Fruit fly (Drosophila melanogaster): Measurements from ENCODE around the gene skl.

DNA sequence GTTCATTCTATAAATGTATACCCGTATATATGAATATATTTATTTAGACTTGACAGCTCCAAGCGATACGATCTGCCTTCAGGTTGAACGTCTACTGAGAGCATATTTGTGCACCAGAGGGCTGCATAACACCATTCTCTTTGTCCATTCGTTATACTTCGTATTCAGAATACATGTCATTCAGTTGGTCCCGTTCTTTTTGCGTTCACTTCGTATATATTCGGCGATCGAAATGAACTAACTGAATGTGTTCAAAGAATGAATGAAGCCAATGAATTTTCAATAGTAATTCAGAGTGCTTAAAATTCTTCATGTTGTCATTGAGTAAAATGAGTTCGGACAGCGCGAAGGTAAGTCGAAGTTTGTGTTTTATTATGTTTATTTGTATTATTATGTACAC is 23.3 kb upstream of the skl start, which contains the start of gene CG4306:
- TF ChIP-seq CG32121 (GFP tag; IDR thresholded peaks at IDR 0.05) (no peak), fd96Ca (GFP tag; IDR thresholded peaks at IDR 0.05) (no peak), gl (tag; optimal IDR thresholded peaks at IDR 0.05) (no peak)
